Fruit fly (Drosophila melanogaster): ENCODE results near the gene CG7778.
A peak's percentile ranks its signal among the peaks of the same experiment; 100 is the strongest.

The CG7778 gene

DNA sequence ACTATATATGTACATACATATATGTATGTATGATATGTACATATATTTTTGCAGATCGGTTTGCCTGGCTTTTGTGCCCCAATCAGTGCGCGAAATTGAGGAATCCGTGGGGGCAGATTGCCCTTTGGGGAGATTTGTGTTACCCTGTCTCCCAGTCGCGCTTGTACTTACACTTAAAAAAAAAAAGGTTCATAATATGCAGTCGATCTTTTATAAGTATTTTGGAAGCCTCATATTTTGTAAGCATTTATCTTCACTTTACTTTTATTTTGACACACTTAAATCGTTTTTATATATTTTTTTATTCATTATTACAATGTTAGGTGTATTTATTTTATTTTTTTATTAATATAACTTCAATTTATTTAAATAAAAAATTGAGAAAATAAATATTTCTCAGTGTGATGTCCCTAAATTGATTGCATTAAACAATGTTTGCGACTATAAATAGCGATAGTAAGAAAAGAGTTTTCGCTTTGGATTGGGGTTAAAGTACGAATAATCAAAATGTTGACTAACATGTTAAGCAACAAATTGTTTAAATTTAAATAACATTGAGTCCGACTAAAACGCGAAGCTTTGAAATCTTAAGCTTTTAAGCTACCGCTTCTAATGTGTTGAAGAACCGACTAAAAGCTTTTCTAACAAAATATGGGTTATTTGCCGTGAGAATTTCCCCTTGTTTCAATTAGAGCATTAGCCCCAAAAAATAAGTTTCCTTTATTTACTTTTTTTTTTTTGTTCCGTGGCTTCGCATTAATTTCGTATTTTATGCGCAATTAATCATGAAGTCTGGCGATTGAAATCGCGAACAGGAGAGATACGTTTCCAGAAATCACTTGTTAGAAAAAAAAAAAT, 19.8 kb upstream of the CG7778 start (continued):
- no peak for TF ChIP-seq stc (GFP tag; IDR thresholded peaks at IDR 0.05)
- no peak for TF ChIP-seq gt (GFP tag; IDR thresholded peaks at IDR 0.05)
- no peak for TF ChIP-seq mam (GFP tag; optimal IDR thresholded peaks at IDR 0.05)
- TF ChIP-seq Usf (GFP tag; optimal IDR thresholded peaks at IDR 0.05), result no peak
- TF ChIP-seq ara (GFP tag; IDR thresholded peaks at IDR 0.05), result no peak
- TF ChIP-seq Blimp-1 (GFP tag; optimal IDR thresholded peaks at IDR 0.05), result peak; percentile 13
- no peak for TF ChIP-seq CG34422 (GFP tag; IDR thresholded peaks at IDR 0.05)
- no peak for TF ChIP-seq CG7987 (GFP tag; optimal IDR thresholded peaks at IDR 0.05)
- TF ChIP-seq Hmx (GFP tag; optimal IDR thresholded peaks at IDR 0.05), result no peak
- TF ChIP-seq CG13424 (tag; optimal IDR thresholded peaks at IDR 0.05), result peak; percentile 41
- TF ChIP-seq fd96Cb (tag; optimal IDR thresholded peaks at IDR 0.05), result no peak
- no peak for TF ChIP-seq pho (GFP tag; optimal IDR thresholded peaks at IDR 0.05)
- TF ChIP-seq Asciz (GFP tag; optimal IDR thresholded peaks at IDR 0.05), result peak; percentile 5
- no peak for TF ChIP-seq CG6254 (GFP tag; optimal IDR thresholded peaks at IDR 0.05)
- TF ChIP-seq Ssrp (tag; optimal IDR thresholded peaks at IDR 0.05), result no peak
- TF ChIP-seq CG30403 (GFP tag; optimal IDR thresholded peaks at IDR 0.05), result peak; percentile 25
- no peak for TF ChIP-seq fd64A (GFP tag; optimal IDR thresholded peaks at IDR 0.05)
- peak; percentile 48 for TF ChIP-seq Dp (GFP tag; optimal IDR thresholded peaks at IDR 0.05)
- no peak for TF ChIP-seq abd-A (tag; optimal IDR thresholded peaks at IDR 0.05)
- no peak for TF ChIP-seq sima (GFP tag; optimal IDR thresholded peaks at IDR 0.05)
- no peak for TF ChIP-seq nau (GFP tag; optimal IDR thresholded peaks at IDR 0.05)
- no peak for TF ChIP-seq insv (GFP tag; optimal IDR thresholded peaks at IDR 0.05)
- TF ChIP-seq cas (GFP tag; IDR thresholded peaks at IDR 0.05), result no peak
- TF ChIP-seq sisA (GFP tag; IDR thresholded peaks at IDR 0.05), result no peak
- TF ChIP-seq CG34224 (GFP tag; IDR thresholded peaks at IDR 0.05; ENCODE audit: partially characterized antibody), result no peak
- TF ChIP-seq Hmr (GFP tag; optimal IDR thresholded peaks at IDR 0.05), result peak; percentile 60
- TF ChIP-seq CG6654 (GFP tag; optimal IDR thresholded peaks at IDR 0.05), result no peak
- TF ChIP-seq CG10366 (GFP tag; IDR thresholded peaks at IDR 0.05), result no peak

DNA sequence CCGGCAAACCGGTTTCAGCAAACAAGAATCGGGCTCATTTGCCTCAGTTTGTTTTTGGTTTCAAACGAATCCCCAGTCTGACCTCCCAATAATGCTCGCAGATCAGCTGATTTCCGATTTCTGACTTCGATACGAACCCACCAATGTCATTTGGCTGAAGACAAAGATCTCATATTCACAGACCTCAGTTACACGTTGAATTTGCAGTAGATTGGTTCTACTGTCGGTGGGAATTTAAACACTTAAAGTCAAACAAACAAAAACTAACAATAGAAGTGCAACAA, 19.2 kb upstream of the CG7778 start, which contains the start of gene CG14275:
Gene CG14275, plus strand, starts transcription at position 185 of the 284 bp plus-strand sequence.
- peak; percentile 36 for TF ChIP-seq CG13894 (tag; optimal IDR thresholded peaks at IDR 0.05)
- TF ChIP-seq CG10959 (GFP tag; IDR thresholded peaks at IDR 0.05), result no peak
- no peak for TF ChIP-seq CG2875 (GFP tag; optimal IDR thresholded peaks at IDR 0.05)
- TF ChIP-seq chinmo (GFP tag; IDR thresholded peaks at IDR 0.05; ENCODE audit: partially characterized antibody), result 0 out of 4 replicates have a peak, but pooled peaks have one; percentile 4
- no peak for TF ChIP-seq CG17912 (GFP tag; optimal IDR thresholded peaks at IDR 0.05)
- TF ChIP-seq HLH4C (GFP tag; IDR thresholded peaks at IDR 0.05; ENCODE audit: partially characterized antibody), result no peak
- TF ChIP-seq Hmr (GFP tag; optimal IDR thresholded peaks at IDR 0.05), result no peak
- peak in 1 of 2 experiments; percentile 11 for TF ChIP-seq crp (GFP tag; optimal IDR thresholded peaks at IDR 0.05)
- TF ChIP-seq CG12236 (GFP tag; optimal IDR thresholded peaks at IDR 0.05), result no peak
- no peak for TF ChIP-seq CG15696 (tag; optimal IDR thresholded peaks at IDR 0.05)
- TF ChIP-seq BtbVII (GFP tag; optimal IDR thresholded peaks at IDR 0.05), result no peak
- no peak for TF ChIP-seq CG12071 (GFP tag; optimal IDR thresholded peaks at IDR 0.05)
- TF ChIP-seq CG11695 (GFP tag; IDR thresholded peaks at IDR 0.05), result no peak

Data from whole organism, embryonic.